Worm (Caenorhabditis elegans) whole organism, L3 larva: ENCODE data around the gene xpd-1.

Experiments
- R02D3.7 ChIP-seq: fragments of 150-350 bp; optimal IDR thresholded peaks from 2 replicates; lab custom pipeline; 2014; ENCODE audit warnings: missing biosample characterization, missing genetic modification characterization
- ZK546.5 ChIP-seq: sonication (generic microtip); optimal IDR thresholded peaks from 2 replicates; lab custom pipeline; 2017; ENCODE audit warnings: missing biosample characterization, missing genetic modification characterization
- aly-2 ChIP-seq: fragments of 150-350 bp; optimal IDR thresholded peaks from 2 replicates; lab custom pipeline; 2014; ENCODE audit warnings: missing biosample characterization, missing genetic modification characterization
- ama-1 ChIP-seq: fragments of 150-350 bp; optimal IDR thresholded peaks from 2 replicates; lab custom pipeline; 2018
- ceh-28 ChIP-seq: fragments of 150-350 bp; optimal IDR thresholded peaks from 2 replicates; lab custom pipeline; 2014; ENCODE audit warnings: missing biosample characterization, missing genetic modification reagents, missing genetic modification characterization
- ceh-82 ChIP-seq: fragments of 150-350 bp; optimal IDR thresholded peaks from 2 replicates; lab custom pipeline; 2014; ENCODE audit warnings: missing biosample characterization, missing genetic modification characterization
- ceh-9 ChIP-seq: sonication (generic microtip); optimal IDR thresholded peaks from 2 replicates; lab custom pipeline; 2018; ENCODE audit warnings: missing biosample characterization, missing genetic modification characterization
- daf-12 ChIP-seq: fragments of 150-350 bp; optimal IDR thresholded peaks from 2 replicates; lab custom pipeline; 2014; ENCODE audit warnings: missing biosample characterization, missing genetic modification reagents, missing genetic modification characterization
- egl-27 ChIP-seq: sonication (generic microtip); optimal IDR thresholded peaks from 4 replicates; lab custom pipeline; 2017; ENCODE audit warnings: missing biosample characterization, missing genetic modification reagents, missing genetic modification characterization
- elt-1 ChIP-seq: fragments of 150-350 bp; optimal IDR thresholded peaks from 2 replicates; lab custom pipeline; 2014; ENCODE audit warnings: missing biosample characterization, missing genetic modification characterization
- elt-3 ChIP-seq, 3 experiments: fragments of 150-350 bp in 1 of 3; sonication (generic microtip) in 2 of 3; optimal IDR thresholded peaks; 2 replicates in 2 of 3; 4 replicates in 1 of 3; lab custom pipeline; 2014 to 2017; ENCODE audit warnings: missing biosample characterization in 3 of 3, missing genetic modification characterization in 3 of 3
- eor-1 ChIP-seq, 2 experiments: fragments of 150-350 bp; optimal IDR thresholded peaks; 2 replicates each; lab custom pipeline; 2014 to 2018; ENCODE audit warnings: missing biosample characterization in 2 of 2, missing genetic modification characterization in 2 of 2
- fkh-2 ChIP-seq: fragments of 150-350 bp; optimal IDR thresholded peaks from 2 replicates; lab custom pipeline; 2014; ENCODE audit warnings: missing biosample characterization, missing genetic modification reagents, missing genetic modification characterization
- fos-1 ChIP-seq: fragments of 150-350 bp; optimal IDR thresholded peaks from 2 replicates; lab custom pipeline; 2014; ENCODE audit warnings: missing biosample characterization, missing genetic modification characterization
- hmg-11 ChIP-seq: sonication (generic microtip); optimal IDR thresholded peaks from 2 replicates; lab custom pipeline; 2016; ENCODE audit warnings: missing genetic modification characterization, missing compliant biosample characterization
- jun-1 ChIP-seq: fragments of 150-350 bp; optimal IDR thresholded peaks from 2 replicates; lab custom pipeline; 2014; ENCODE audit warnings: missing biosample characterization, missing genetic modification reagents, missing genetic modification characterization
- lin-15B ChIP-seq: fragments of 150-350 bp; optimal IDR thresholded peaks from 2 replicates; lab custom pipeline; 2014; ENCODE audit warnings: missing biosample characterization, missing genetic modification characterization
- lin-39 ChIP-seq: fragments of 150-350 bp; optimal IDR thresholded peaks from 2 replicates; lab custom pipeline; 2018; ENCODE audit warnings: missing biosample characterization, missing genetic modification reagents, missing genetic modification characterization
- lsy-12 ChIP-seq: sonication (generic microtip); optimal IDR thresholded peaks from 2 replicates; lab custom pipeline; 2016; ENCODE audit warnings: mild to moderate bottlenecking, missing genetic modification characterization, missing compliant biosample characterization
- mml-1 ChIP-seq: fragments of 150-350 bp; sonication (generic microtip); optimal IDR thresholded peaks from 3 replicates; lab custom pipeline; 2014; ENCODE audit warnings: missing biosample characterization, missing genetic modification characterization
- nfya-1 ChIP-seq: sonication (generic microtip); optimal IDR thresholded peaks from 2 replicates; lab custom pipeline; 2017; ENCODE audit warnings: missing genetic modification characterization, mild to moderate bottlenecking, missing compliant biosample characterization, antibody characterized with exemption, moderate library complexity; ENCODE audit not compliant: insufficient read depth
- nhr-11 ChIP-seq: fragments of 150-350 bp; optimal IDR thresholded peaks from 2 replicates; lab custom pipeline; 2014; ENCODE audit warnings: missing biosample characterization, missing genetic modification characterization
- nhr-12 ChIP-seq: fragments of 150-350 bp; optimal IDR thresholded peaks from 2 replicates; lab custom pipeline; 2014; ENCODE audit warnings: missing biosample characterization, missing genetic modification characterization
- nhr-23 ChIP-seq: fragments of 150-350 bp; optimal IDR thresholded peaks from 2 replicates; lab custom pipeline; 2014; ENCODE audit warnings: missing biosample characterization, missing genetic modification reagents, missing genetic modification characterization
- nhr-237 ChIP-seq: fragments of 150-350 bp; optimal IDR thresholded peaks from 2 replicates; lab custom pipeline; 2014; ENCODE audit warnings: missing biosample characterization, missing genetic modification characterization
- nhr-25 ChIP-seq: sonication (generic microtip); optimal IDR thresholded peaks from 2 replicates; lab custom pipeline; 2017; ENCODE audit warnings: missing biosample characterization, missing genetic modification characterization
- nhr-28 ChIP-seq: fragments of 150-350 bp; optimal IDR thresholded peaks from 2 replicates; lab custom pipeline; 2014; ENCODE audit warnings: missing biosample characterization, missing genetic modification characterization
- nhr-43 ChIP-seq: sonication (generic microtip); optimal IDR thresholded peaks from 2 replicates; lab custom pipeline; 2016; ENCODE audit warnings: mild to moderate bottlenecking, missing genetic modification characterization, missing compliant biosample characterization; ENCODE audit not compliant: poor library complexity, severe bottlenecking
- nhr-67 ChIP-seq: fragments of 150-350 bp; optimal IDR thresholded peaks from 2 replicates; lab custom pipeline; 2014; ENCODE audit warnings: missing biosample characterization, missing genetic modification characterization
- nhr-76 ChIP-seq: fragments of 150-350 bp; sonication (generic microtip); optimal IDR thresholded peaks from 5 replicates; lab custom pipeline; 2014; ENCODE audit warnings: missing biosample characterization, missing genetic modification characterization
- nhr-77 ChIP-seq: fragments of 150-350 bp; optimal IDR thresholded peaks from 2 replicates; lab custom pipeline; 2014; ENCODE audit warnings: missing biosample characterization, missing genetic modification characterization
- pha-4 ChIP-seq: fragments of 150-350 bp; optimal IDR thresholded peaks from 2 replicates; lab custom pipeline; 2014; ENCODE audit warnings: missing biosample characterization, missing genetic modification reagents, missing genetic modification characterization
- pqm-1 ChIP-seq: fragments of 150-350 bp; optimal IDR thresholded peaks from 2 replicates; lab custom pipeline; 2017; ENCODE audit warnings: missing biosample characterization, missing genetic modification characterization, inconsistent platforms
- skn-1 ChIP-seq: fragments of 150-350 bp; optimal IDR thresholded peaks from 2 replicates; lab custom pipeline; 2014; ENCODE audit warnings: missing biosample characterization, missing genetic modification characterization
- tbx-2 ChIP-seq: sonication (generic microtip); optimal IDR thresholded peaks from 2 replicates; lab custom pipeline; 2016; ENCODE audit warnings: mild to moderate bottlenecking, missing genetic modification characterization, missing compliant biosample characterization
- unc-39 ChIP-seq: sonication (generic microtip); optimal IDR thresholded peaks from 4 replicates; lab custom pipeline; 2017; ENCODE audit warnings: missing biosample characterization, missing genetic modification characterization
- unc-62 ChIP-seq: fragments of 150-350 bp; sonication (generic microtip); optimal IDR thresholded peaks from 4 replicates; lab custom pipeline; 2014; ENCODE audit warnings: missing biosample characterization, missing genetic modification reagents, missing genetic modification characterization
- zag-1 ChIP-seq: fragments of 150-350 bp; optimal IDR thresholded peaks from 2 replicates; lab custom pipeline; 2014; ENCODE audit warnings: missing biosample characterization, missing genetic modification characterization
- ztf-11 ChIP-seq: fragments of 150-350 bp; optimal IDR thresholded peaks from 2 replicates; lab custom pipeline; 2014; ENCODE audit warnings: missing biosample characterization, missing genetic modification characterization

The xpd-1 gene

DNA sequence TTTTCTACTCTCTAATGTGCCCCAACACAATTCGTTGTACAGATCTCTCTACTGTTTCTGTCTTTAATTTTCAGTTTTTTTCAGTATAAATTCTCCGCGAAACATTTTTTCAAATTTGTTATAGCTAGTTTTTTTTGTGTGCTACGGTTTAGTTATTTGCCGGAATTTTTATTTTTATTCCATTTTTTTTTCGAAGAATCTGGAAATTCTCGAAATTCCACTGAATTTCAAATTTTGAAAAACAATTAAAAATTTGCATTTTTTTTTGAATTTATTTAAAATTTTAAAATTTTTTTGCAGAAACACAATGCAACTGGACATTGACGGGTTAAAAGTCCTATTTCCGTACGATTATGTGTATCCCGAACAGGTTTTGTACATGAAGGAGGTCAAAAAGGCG, at the start of gene xpd-1:
TSS of gene xpd-1 (plus strand) at position 301 of the 400 bp plus-strand sequence.
- TF ChIP-seq fos-1 (tag; lab: Kevin White, UChicago) (no peak), nhr-23 (no peak), nhr-11 (tag; lab: Kevin White, UChicago) (no peak), egl-27 (tag; lab: Kevin White, UChicago) (no peak), unc-39 (tag; lab: Kevin White, UChicago) (no peak), mml-1 (tag; lab: Kevin White, UChicago) (no peak), R02D3.7 (tag; lab: Kevin White, UChicago) (no peak), ama-1 (lab: Kevin White, UChicago) (no peak), tbx-2 (tag; lab: Kevin White, UChicago) (no peak), pha-4 (tag; lab: Kevin White, UChicago) (no peak)
- TF ChIP-seq, all 47 proteins: peak for 0

DNA sequence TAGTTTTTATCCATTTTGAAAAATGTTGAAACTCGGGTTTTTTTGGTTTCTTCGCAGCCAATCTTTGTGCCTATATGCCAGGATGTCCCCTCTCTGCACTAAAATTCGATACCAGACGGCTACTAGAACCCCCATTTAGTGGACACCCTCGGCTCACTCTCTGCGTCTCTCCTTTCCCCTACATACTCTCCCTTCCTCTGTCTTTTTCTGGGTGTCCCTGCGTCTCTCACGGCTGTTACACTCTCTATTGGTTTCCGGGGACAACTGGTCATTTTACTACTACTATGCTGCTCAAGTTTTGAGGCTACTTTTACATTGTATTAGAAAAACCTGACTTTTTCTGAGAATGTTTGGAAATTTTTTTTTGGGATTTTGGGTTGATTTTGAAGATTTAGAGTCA, 44.5 kb upstream of the xpd-1 start:
- no peak for TF ChIP-seq nhr-67
- TF ChIP-seq ceh-82 (tag; lab: Kevin White, UChicago), result no peak
- no peak for TF ChIP-seq daf-12 (tag; lab: Kevin White, UChicago)
- TF ChIP-seq nhr-11 (tag; lab: Kevin White, UChicago), result no peak
- TF ChIP-seq nfya-1, result peak; percentile 2
- TF ChIP-seq nhr-76, result no peak
- TF ChIP-seq eor-1 (tag; optimal IDR thresholded peaks at IDR 0.05; lab: Kevin White, UChicago), result no peak
- TF ChIP-seq pha-4 (tag; lab: Kevin White, UChicago), result no peak
- peak; percentile 57 for TF ChIP-seq hmg-11 (tag; lab: Kevin White, UChicago)
- no peak for TF ChIP-seq ZK546.5 (tag; lab: Kevin White, UChicago)
- no peak for TF ChIP-seq nhr-23
- TF ChIP-seq nhr-28 (tag; lab: Kevin White, UChicago), result no peak
- no peak for TF ChIP-seq fkh-2 (tag; lab: Kevin White, UChicago)
- no peak for TF ChIP-seq pqm-1 (tag; lab: Kevin White, UChicago)
- no peak for TF ChIP-seq unc-39 (tag; lab: Kevin White, UChicago)

DNA sequence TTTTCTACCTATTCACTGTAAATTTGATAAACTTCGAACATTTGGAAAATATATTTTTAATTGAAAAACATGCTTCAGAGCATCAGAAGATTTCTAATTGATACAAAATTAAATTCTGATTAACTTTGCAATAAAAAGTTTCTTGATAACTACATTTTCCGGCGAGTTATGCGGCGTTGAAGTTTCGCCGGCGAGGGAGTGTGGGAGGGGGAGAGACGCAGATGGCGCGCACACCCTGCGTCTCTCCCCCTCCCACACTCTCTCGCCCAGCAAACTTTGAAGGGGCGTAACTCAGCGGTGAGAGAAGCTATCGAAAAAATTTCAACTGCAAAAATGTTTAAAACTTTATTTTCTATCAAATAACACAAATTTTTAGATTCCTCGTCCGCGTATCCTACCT, 42.4 kb upstream of the xpd-1 start:
- TF ChIP-seq daf-12 (tag; lab: Kevin White, UChicago) (no peak), skn-1 (no peak), pha-4 (tag; lab: Kevin White, UChicago) (no peak), unc-39 (tag; lab: Kevin White, UChicago) (no peak), ceh-9 (tag; lab: Kevin White, UChicago) (no peak), nhr-11 (tag; lab: Kevin White, UChicago) (no peak), fkh-2 (tag; lab: Kevin White, UChicago) (no peak), zag-1 (no peak), nhr-28 (tag; lab: Kevin White, UChicago) (no peak), nhr-25 (no peak), fos-1 (tag; lab: Kevin White, UChicago) (no peak), R02D3.7 (tag; lab: Kevin White, UChicago) (no peak), elt-1 (tag; lab: Kevin White, UChicago) (no peak)

DNA sequence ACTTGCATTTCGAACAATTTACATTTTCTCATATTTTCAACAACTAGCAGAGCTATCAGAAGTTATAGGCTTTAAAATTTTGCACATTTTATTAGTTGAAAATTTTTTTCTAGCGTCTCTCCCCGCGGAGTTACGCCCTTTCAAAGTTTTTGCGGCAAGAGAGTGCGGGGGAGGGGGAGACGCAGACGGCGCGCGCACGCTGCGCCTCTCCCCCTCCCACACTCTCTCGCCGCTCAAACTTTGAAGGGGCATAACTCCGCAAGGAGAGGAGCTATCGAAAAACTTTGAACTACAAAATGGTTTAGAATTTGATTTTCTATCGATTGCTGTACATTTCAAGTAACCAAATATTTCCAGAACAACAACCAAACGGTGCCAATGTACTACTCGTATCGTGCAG, 37.9 kb upstream of the xpd-1 start:
- TF ChIP-seq hmg-11 (tag; lab: Kevin White, UChicago) (no peak), nhr-237 (no peak), ama-1 (lab: Kevin White, UChicago) (no peak), tbx-2 (tag; lab: Kevin White, UChicago) (no peak)

DNA sequence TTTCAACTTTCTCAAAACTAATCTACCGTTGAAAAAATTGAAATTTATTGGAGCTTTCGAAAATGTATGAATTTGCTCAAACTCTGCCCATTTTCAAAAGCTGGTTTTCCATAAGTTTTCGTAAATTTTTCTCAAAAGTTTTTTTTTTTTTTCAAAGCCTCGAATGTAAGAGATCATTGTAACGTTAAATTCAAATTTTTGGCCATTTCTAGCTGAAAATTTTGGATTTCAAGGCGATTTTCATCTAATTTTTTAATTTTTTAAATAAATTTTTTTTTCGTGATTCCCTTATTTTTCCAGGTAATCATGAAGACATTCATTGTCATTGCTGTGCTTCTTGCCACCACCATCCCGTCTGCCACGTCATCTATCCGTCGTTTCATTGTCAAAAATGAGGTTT, 34.8 kb upstream of the xpd-1 start, which contains the start of gene hpo-38:
TSS of gene hpo-38 (plus strand) at position 301 of the 400 bp plus-strand sequence.
- no peak for TF ChIP-seq eor-1 (tag; optimal IDR thresholded peaks at IDR 0.05; lab: Kevin White, UChicago)
- TF ChIP-seq nhr-67, result no peak
- TF ChIP-seq ceh-28, result no peak
- TF ChIP-seq ztf-11 (tag; lab: Kevin White, UChicago), result no peak
- TF ChIP-seq nhr-43, result no peak
- no peak for TF ChIP-seq nhr-77 (tag; lab: Kevin White, UChicago)

DNA sequence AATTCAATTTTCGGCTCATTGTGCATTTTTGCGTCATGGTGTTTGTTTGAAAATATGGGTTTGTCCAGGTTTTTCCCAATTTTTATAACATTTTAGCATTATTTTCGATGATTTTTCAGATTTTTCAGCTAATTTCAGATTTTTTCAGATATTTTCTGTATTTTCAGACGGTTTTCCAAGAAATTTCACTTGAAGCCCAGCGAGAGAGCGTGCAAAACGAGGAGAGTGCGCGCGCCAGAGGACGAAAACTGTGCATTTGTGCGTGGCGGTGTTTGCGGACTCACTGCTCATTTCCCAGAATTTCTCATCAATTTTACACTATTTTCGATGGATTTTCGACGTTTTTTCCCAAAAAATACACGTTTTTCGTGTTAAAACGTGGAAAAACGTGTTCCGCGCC, 29.8 kb upstream of the xpd-1 start:
- peak; percentile 34 for TF ChIP-seq ceh-28
- no peak for TF ChIP-seq nhr-43
- TF ChIP-seq lin-15B (tag; lab: Kevin White, UChicago), result peak; percentile 32
- no peak for TF ChIP-seq fos-1 (tag; lab: Kevin White, UChicago)
- no peak for TF ChIP-seq ama-1 (lab: Kevin White, UChicago)
- TF ChIP-seq unc-39 (tag; lab: Kevin White, UChicago), result no peak
- TF ChIP-seq nhr-76, result no peak
- no peak for TF ChIP-seq egl-27 (tag; lab: Kevin White, UChicago)
- no peak for TF ChIP-seq elt-3 (tag; optimal IDR thresholded peaks at IDR 0.05; lab: Kevin White, UChicago)
- no peak for TF ChIP-seq ztf-11 (tag; lab: Kevin White, UChicago)
- no peak for TF ChIP-seq unc-62 (GFP tag; lab: Kevin White, UChicago)
- TF ChIP-seq jun-1, result no peak
- TF ChIP-seq pha-4 (tag; lab: Kevin White, UChicago), result peak; percentile 17
- TF ChIP-seq hmg-11 (tag; lab: Kevin White, UChicago), result peak; percentile 60
- no peak for TF ChIP-seq nhr-67
- peak; percentile 55 for TF ChIP-seq lsy-12 (tag; lab: Kevin White, UChicago)
- TF ChIP-seq nhr-237, result no peak
- no peak for TF ChIP-seq nhr-77 (tag; lab: Kevin White, UChicago)
- no peak for TF ChIP-seq daf-12 (tag; lab: Kevin White, UChicago)
- TF ChIP-seq skn-1, result no peak
- no peak for TF ChIP-seq lin-39
- TF ChIP-seq eor-1 (tag; optimal IDR thresholded peaks at IDR 0.05; lab: Kevin White, UChicago), result no peak
- TF ChIP-seq nhr-12 (tag; lab: Kevin White, UChicago), result no peak
- TF ChIP-seq tbx-2 (tag; lab: Kevin White, UChicago), result peak; percentile 43
- TF ChIP-seq aly-2 (tag; lab: Kevin White, UChicago), result no peak
- no peak for TF ChIP-seq pqm-1 (tag; lab: Kevin White, UChicago)
- TF ChIP-seq R02D3.7 (tag; lab: Kevin White, UChicago), result peak; percentile 38
